Worm (Caenorhabditis elegans): ENCODE results near the gene nlp-16.

nlp-16 gene

ce11 chrIV:6206294-6206776 lies 53.3 kb downstream of the nlp-16 start, which contains the start of gene C49A9.10:
TSS of gene C49A9.10 (minus strand) at chrIV:6206344.
- TF ChIP-seq aly-2 (tag; optimal IDR thresholded peaks at IDR 0.05) (no peak), mdl-1 (tag; optimal IDR thresholded peaks at IDR 0.05) (no peak), elt-2 (tag; optimal IDR thresholded peaks at IDR 0.05) (peak; percentile 42), sea-2 (GFP tag; optimal IDR thresholded peaks at IDR 0.05) (no peak), nhr-28 (tag; optimal IDR thresholded peaks at IDR 0.05) (no peak), egl-27 (tag; optimal IDR thresholded peaks at IDR 0.05) (no peak), elt-1 (tag; optimal IDR thresholded peaks at IDR 0.05) (no peak), ceh-28 (tag; optimal IDR thresholded peaks at IDR 0.05) (peak; percentile 58), nhr-11 (tag; optimal IDR thresholded peaks at IDR 0.05) (no peak), nhr-43 (tag; optimal IDR thresholded peaks at IDR 0.05; ENCODE audit: poor library complexity, severe bottlenecking) (peak; percentile 97), nhr-76 (tag; optimal IDR thresholded peaks at IDR 0.05) (no peak), nhr-23 (tag; optimal IDR thresholded peaks at IDR 0.05) (no peak), pha-4 (tag; optimal IDR thresholded peaks at IDR 0.05) (peak; percentile 93), tbx-2 (tag; optimal IDR thresholded peaks at IDR 0.05) (peak; percentile 36), nfya-1 (tag; optimal IDR thresholded peaks at IDR 0.05; ENCODE audit: insufficient read depth) (peak; percentile 76), mml-1 (tag; optimal IDR thresholded peaks at IDR 0.05) (no peak), fkh-10 (GFP tag; optimal IDR thresholded peaks at IDR 0.05) (peak; percentile 42), nhr-237 (tag; optimal IDR thresholded peaks at IDR 0.05) (no peak), unc-62 (GFP tag; optimal IDR thresholded peaks at IDR 0.05) (no peak), lin-15B (tag; optimal IDR thresholded peaks at IDR 0.05) (peak; percentile 85), R02D3.7 (tag; optimal IDR thresholded peaks at IDR 0.05) (no peak), ztf-4 (tag; optimal IDR thresholded peaks at IDR 0.05) (no peak), fos-1 (tag; optimal IDR thresholded peaks at IDR 0.05) (no peak), ceh-9 (tag; optimal IDR thresholded peaks at IDR 0.05) (no peak), fkh-2 (tag; optimal IDR thresholded peaks at IDR 0.05) (no peak), nhr-67 (tag; optimal IDR thresholded peaks at IDR 0.05) (no peak), hmg-11 (tag; optimal IDR thresholded peaks at IDR 0.05) (peak; percentile 89), ZK546.5 (tag; optimal IDR thresholded peaks at IDR 0.05) (no peak), ceh-16 (tag; optimal IDR thresholded peaks at IDR 0.05) (no peak), nhr-77 (tag; optimal IDR thresholded peaks at IDR 0.05) (no peak), lin-39 (tag; optimal IDR thresholded peaks at IDR 0.05) (peak; percentile 68), eor-1 (tag; optimal IDR thresholded peaks at IDR 0.05) (no peak), skn-1 (tag; optimal IDR thresholded peaks at IDR 0.05) (peak; percentile 28), jun-1 (tag; optimal IDR thresholded peaks at IDR 0.05) (no peak), ztf-11 (tag; optimal IDR thresholded peaks at IDR 0.05) (no peak), nhr-25 (tag; optimal IDR thresholded peaks at IDR 0.05) (peak; percentile 26), pqm-1 (tag; optimal IDR thresholded peaks at IDR 0.05) (peak; percentile 54), ceh-82 (tag; optimal IDR thresholded peaks at IDR 0.05) (peak; percentile 35), snpc-4 (tag; optimal IDR thresholded peaks at IDR 0.05) (peak; percentile 80), daf-12 (tag; optimal IDR thresholded peaks at IDR 0.05) (no peak), nhr-12 (tag; optimal IDR thresholded peaks at IDR 0.05) (no peak), unc-39 (tag; optimal IDR thresholded peaks at IDR 0.05) (no peak), elt-3 (tag; optimal IDR thresholded peaks at IDR 0.05) (no peak), egl-5 (tag; optimal IDR thresholded peaks at IDR 0.05) (peak; percentile 13), lsy-12 (tag; optimal IDR thresholded peaks at IDR 0.05) (peak; percentile 68), zag-1 (tag; optimal IDR thresholded peaks at IDR 0.05) (no peak), ama-1 (optimal IDR thresholded peaks at IDR 0.05) (no peak)
